Worm (Caenorhabditis elegans): Measurements from ENCODE around the gene klc-2.

ce11 chrV:5584293-5584776 is 3.1 kb upstream of the klc-2 start, which contains the start of gene pas-6:
- TF ChIP-seq ama-1 (optimal IDR thresholded peaks at IDR 0.05), result no peak
- TF ChIP-seq sea-1 (GFP tag; conservative IDR thresholded peaks at IDR 0.05), result no peak
- TF ChIP-seq ceh-36 (tag; optimal IDR thresholded peaks at IDR 0.05), result no peak
